Worm (Caenorhabditis elegans): ENCODE data around the gene fbxa-50.

DNA sequence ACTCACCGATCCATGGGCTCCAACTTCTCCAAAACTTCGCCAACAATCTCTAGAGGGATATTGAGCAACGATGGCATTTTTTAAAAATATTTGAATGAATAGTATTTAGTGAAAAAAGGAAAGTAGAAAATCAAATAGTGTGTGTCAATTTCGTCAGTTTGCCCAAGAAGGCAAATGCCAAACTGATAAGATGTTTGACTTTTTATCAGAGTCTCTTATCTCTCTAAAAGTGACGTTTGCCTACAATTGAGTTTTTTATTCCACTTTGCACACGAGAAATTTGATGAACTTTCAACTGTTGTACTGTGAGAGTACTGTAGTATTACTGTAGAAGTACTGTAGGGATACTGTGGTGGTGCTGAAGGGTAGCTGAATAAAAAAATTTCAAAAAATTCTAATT, 35.2 kb upstream of the fbxa-50 start:
- TF ChIP-seq rpc-1 (optimal IDR thresholded peaks at IDR 0.05): no peak
- TF ChIP-seq rpc-1 (tag; optimal IDR thresholded peaks at IDR 0.05): no peak
- TF ChIP-seq snpc-4 (GFP tag; optimal IDR thresholded peaks at IDR 0.05): no peak
- no peak for TF ChIP-seq snpc-4 (tag; optimal IDR thresholded peaks at IDR 0.05)
- no peak for TF ChIP-seq athp-1 (tag; optimal IDR thresholded peaks at IDR 0.05)
- TF ChIP-seq F57A8.1 (GFP tag; optimal IDR thresholded peaks at IDR 0.05): no peak
- no peak for TF ChIP-seq F49E8.2 (tag; optimal IDR thresholded peaks at IDR 0.05; ENCODE audit: insufficient read depth)
- no peak for TF ChIP-seq F22D6.2 (tag; optimal IDR thresholded peaks at IDR 0.05)
- TF ChIP-seq efl-1 (GFP tag; optimal IDR thresholded peaks at IDR 0.05): no peak

Measured in whole organism, young adult.